Fruit fly (Drosophila melanogaster) whole organism, adult: ENCODE measurements around the gene zfh1.

Source experiments
- CG5204 ChIP-seq: fragments of 200-800 bp; sonication (Bioruptor generic); optimal IDR thresholded peaks from 2 replicates; lab custom pipeline; 2016; ENCODE audit warnings: missing biosample characterization, missing genetic modification characterization
- Clk ChIP-seq: fragments of 200-800 bp; sonication (Bioruptor generic); optimal IDR thresholded peaks from 2 replicates; lab custom pipeline; 2017; ENCODE audit warnings: missing biosample characterization, missing genetic modification characterization
- ovo ChIP-seq: fragments of 200-800 bp; sonication (Bioruptor generic); optimal IDR thresholded peaks from 2 replicates; lab custom pipeline; 2016; ENCODE audit warnings: missing biosample characterization, missing genetic modification characterization

DNA sequence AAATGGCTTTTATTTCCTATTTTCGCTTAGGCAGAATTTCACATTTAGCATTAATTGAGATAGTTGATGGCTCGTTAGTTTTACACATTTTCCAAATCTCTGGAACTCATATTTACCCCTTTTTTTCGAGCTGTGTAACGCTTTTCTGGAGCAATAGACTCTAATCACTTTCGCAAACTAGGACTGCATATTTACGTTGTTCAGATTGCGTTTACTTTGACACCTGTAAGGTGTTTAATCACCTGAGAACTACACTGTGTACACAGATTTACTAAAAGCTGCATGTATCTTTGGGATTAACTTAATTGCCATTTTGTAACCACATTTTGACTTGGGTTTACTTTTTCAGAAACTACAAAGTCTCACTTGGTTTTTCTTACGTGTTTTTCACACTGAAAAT lies 37.1 kb downstream of the zfh1 start:
- TF ChIP-seq CG5204 (GFP tag; lab: Kevin White, UChicago) (peak; percentile 54), Clk (GFP tag; lab: Kevin White, UChicago) (peak; percentile 74), ovo (GFP tag; lab: Kevin White, UChicago) (peak; percentile 90)
